Worm (Caenorhabditis elegans) whole organism, L3 larva: ENCODE results near the gene F54C9.11.

Experiments used
- aly-2 ChIP-seq: fragments of 150-350 bp; optimal IDR thresholded peaks from 2 replicates; lab custom pipeline; 2014; ENCODE audit warnings: missing biosample characterization, missing genetic modification characterization
- ceh-82 ChIP-seq: fragments of 150-350 bp; optimal IDR thresholded peaks from 2 replicates; lab custom pipeline; 2014; ENCODE audit warnings: missing biosample characterization, missing genetic modification characterization
- daf-12 ChIP-seq: fragments of 150-350 bp; optimal IDR thresholded peaks from 2 replicates; lab custom pipeline; 2014; ENCODE audit warnings: missing biosample characterization, missing genetic modification reagents, missing genetic modification characterization
- egl-27 ChIP-seq: sonication (generic microtip); optimal IDR thresholded peaks from 4 replicates; lab custom pipeline; 2017; ENCODE audit warnings: missing biosample characterization, missing genetic modification reagents, missing genetic modification characterization
- fos-1 ChIP-seq: fragments of 150-350 bp; optimal IDR thresholded peaks from 2 replicates; lab custom pipeline; 2014; ENCODE audit warnings: missing biosample characterization, missing genetic modification characterization
- jun-1 ChIP-seq: fragments of 150-350 bp; optimal IDR thresholded peaks from 2 replicates; lab custom pipeline; 2014; ENCODE audit warnings: missing biosample characterization, missing genetic modification reagents, missing genetic modification characterization
- lin-39 ChIP-seq: fragments of 150-350 bp; optimal IDR thresholded peaks from 2 replicates; lab custom pipeline; 2018; ENCODE audit warnings: missing biosample characterization, missing genetic modification reagents, missing genetic modification characterization
- mdl-1 ChIP-seq: fragments of 150-350 bp; optimal IDR thresholded peaks from 2 replicates; lab custom pipeline; 2014; ENCODE audit warnings: missing biosample characterization, missing genetic modification characterization
- pha-4 ChIP-seq: fragments of 150-350 bp; optimal IDR thresholded peaks from 2 replicates; lab custom pipeline; 2014; ENCODE audit warnings: missing biosample characterization, missing genetic modification reagents, missing genetic modification characterization
- zag-1 ChIP-seq: fragments of 150-350 bp; optimal IDR thresholded peaks from 2 replicates; lab custom pipeline; 2014; ENCODE audit warnings: missing biosample characterization, missing genetic modification characterization
- ztf-11 ChIP-seq: fragments of 150-350 bp; optimal IDR thresholded peaks from 2 replicates; lab custom pipeline; 2014; ENCODE audit warnings: missing biosample characterization, missing genetic modification characterization

DNA sequence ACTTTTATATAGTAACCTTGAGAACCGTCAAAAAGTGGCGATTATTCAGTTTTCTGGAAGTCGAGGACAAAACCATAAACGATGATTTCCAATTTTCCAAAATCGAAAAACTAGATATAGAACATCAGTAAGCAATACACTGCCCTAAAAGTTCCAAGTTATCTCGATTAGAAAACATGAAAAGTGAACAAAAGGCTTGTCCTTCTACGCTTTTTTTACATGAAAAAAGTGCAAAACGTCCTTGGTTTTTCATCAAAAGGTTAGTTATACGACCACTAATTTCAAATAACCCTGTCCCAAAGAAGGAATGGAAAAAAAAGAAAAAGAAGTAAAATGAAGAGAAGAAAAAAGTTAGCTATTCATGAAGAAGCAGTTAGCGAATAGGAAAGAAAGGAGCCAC, 1.0 kb upstream of the F54C9.11 start:
- TF ChIP-seq ceh-82 (tag; lab: Kevin White, UChicago) (no peak), daf-12 (tag; lab: Kevin White, UChicago) (no peak), lin-39 (tag; lab: Kevin White, UChicago) (no peak), ztf-11 (tag; lab: Kevin White, UChicago) (no peak), aly-2 (tag; lab: Kevin White, UChicago) (no peak), egl-27 (tag; lab: Kevin White, UChicago) (no peak), jun-1 (tag; lab: Kevin White, UChicago) (no peak), mdl-1 (tag; lab: Kevin White, UChicago) (no peak), fos-1 (tag; lab: Kevin White, UChicago) (no peak), pha-4 (tag; lab: Kevin White, UChicago) (no peak), zag-1 (tag; lab: Kevin White, UChicago) (no peak)
